Worm (Caenorhabditis elegans): Measurements from ENCODE around the gene R09E10.8.
A peak's percentile ranks its signal among the peaks of the same experiment; 100 is the strongest.

Gene R09E10.8

ce11 chrIV:10342361-10342706, 32.1 kb upstream of the R09E10.8 start:
- peak; percentile 37 for TF ChIP-seq atf-7 (tag; optimal IDR thresholded peaks at IDR 0.05)
- no peak for TF ChIP-seq F33H1.4 (GFP tag; IDR thresholded peaks at IDR 0.05)
- TF ChIP-seq fkh-3 (tag; optimal IDR thresholded peaks at IDR 0.05): no peak
- TF ChIP-seq tbp1 (GFP tag; optimal IDR thresholded peaks at IDR 0.05): peak; percentile 34
- TF ChIP-seq cebp-1 (GFP tag; IDR thresholded peaks at IDR 0.05): no peak
- peak; percentile 68 for TF ChIP-seq cebp-1 (tag; optimal IDR thresholded peaks at IDR 0.05)
- peak; percentile 57; the same call in 1 of the 2 replicates for TF ChIP-seq hmg-1.2 (GFP tag; IDR thresholded peaks at IDR 0.05)
- peak; percentile 44 for TF ChIP-seq dox-1 (GFP tag; IDR thresholded peaks at IDR 0.05)
- TF ChIP-seq ztf-3 (GFP tag; optimal IDR thresholded peaks at IDR 0.05): no peak
- TF ChIP-seq snpc-4 (GFP tag; optimal IDR thresholded peaks at IDR 0.05): no peak
- peak in 1 of 4 experiments; percentile 40 for TF ChIP-seq snpc-4 (tag; optimal IDR thresholded peaks at IDR 0.05)
- peak; percentile 22 for TF ChIP-seq attf-5 (GFP tag; optimal IDR thresholded peaks at IDR 0.05)
- TF ChIP-seq let-607 (tag; optimal IDR thresholded peaks at IDR 0.05): peak in 1 of 2 experiments; percentile 45
- peak; percentile 92 for TF ChIP-seq nhr-80 (tag; optimal IDR thresholded peaks at IDR 0.05)
- TF ChIP-seq ceh-27 (GFP tag; optimal IDR thresholded peaks at IDR 0.05): peak; percentile 29
- peak; percentile 25 for TF ChIP-seq lin-40 (tag; optimal IDR thresholded peaks at IDR 0.05)

ce11 chrIV:10341618-10342360, 31.6 kb upstream of the R09E10.8 start:
- TF ChIP-seq nhr-120 (GFP tag; IDR thresholded peaks at IDR 0.05): no peak
- TF ChIP-seq rec-8 (tag; optimal IDR thresholded peaks at IDR 0.05): no peak
- TF ChIP-seq bed-1 (GFP tag; IDR thresholded peaks at IDR 0.05): no peak
- no peak for TF ChIP-seq K11D2.4 (GFP tag; IDR thresholded peaks at IDR 0.05)
- TF ChIP-seq egrh-3 (GFP tag; IDR thresholded peaks at IDR 0.05): 0 out of 2 replicates have a peak, but pooled peaks have one; percentile 48
- TF ChIP-seq T07F8.4 (tag; optimal IDR thresholded peaks at IDR 0.05): no peak
- TF ChIP-seq snpc-4 (GFP tag; optimal IDR thresholded peaks at IDR 0.05): no peak
- TF ChIP-seq snpc-4 (tag; optimal IDR thresholded peaks at IDR 0.05): peak in 2 of 4 experiments; percentile 7 to 18
- TF ChIP-seq madf-10 (tag; optimal IDR thresholded peaks at IDR 0.05): no peak
- peak; percentile 36 for TF ChIP-seq K12H6.12 (tag; optimal IDR thresholded peaks at IDR 0.05)
- TF ChIP-seq lin-35 (GFP tag; optimal IDR thresholded peaks at IDR 0.05): peak in 1 of 3 experiments; percentile 43
- no peak for TF ChIP-seq attf-3 (GFP tag; conservative IDR thresholded peaks at IDR 0.05)
- no peak for TF ChIP-seq dpff-1 (tag; optimal IDR thresholded peaks at IDR 0.05)
- no peak for TF ChIP-seq nhr-90 (tag; optimal IDR thresholded peaks at IDR 0.05)
- TF ChIP-seq dpl-1 (GFP tag; optimal IDR thresholded peaks at IDR 0.05): no peak
- no peak for TF ChIP-seq F10E7.11 (tag; optimal IDR thresholded peaks at IDR 0.05)
- TF ChIP-seq B0035.1 (tag; optimal IDR thresholded peaks at IDR 0.05): peak; percentile 20
- peak; percentile 19 for TF ChIP-seq F23B12.7 (tag; optimal IDR thresholded peaks at IDR 0.05; ENCODE audit: insufficient read depth)
- TF ChIP-seq F33H1.4 (GFP tag; IDR thresholded peaks at IDR 0.05): no peak
- TF ChIP-seq ztf-3 (GFP tag; optimal IDR thresholded peaks at IDR 0.05): no peak
- no peak for TF ChIP-seq F55B11.4 (tag; optimal IDR thresholded peaks at IDR 0.05; ENCODE audit: borderline replicate concordance, insufficient read depth)
- peak; percentile 3 for TF ChIP-seq die-1 (tag; optimal IDR thresholded peaks at IDR 0.05)
- TF ChIP-seq attf-5 (GFP tag; optimal IDR thresholded peaks at IDR 0.05): no peak
- TF ChIP-seq B0336.3 (GFP tag; IDR thresholded peaks at IDR 0.05): no peak
- TF ChIP-seq nfya-2 (GFP tag; IDR thresholded peaks at IDR 0.05): no peak
- no peak for TF ChIP-seq B0019.2 (GFP tag; conservative IDR thresholded peaks at IDR 0.05)
- no peak for TF ChIP-seq let-607 (tag; optimal IDR thresholded peaks at IDR 0.05)
- TF ChIP-seq F49E8.2 (tag; optimal IDR thresholded peaks at IDR 0.05; ENCODE audit: insufficient read depth): no peak
- TF ChIP-seq ceh-91 (GFP tag; IDR thresholded peaks at IDR 0.05): no peak
- TF ChIP-seq ztf-18 (tag; optimal IDR thresholded peaks at IDR 0.05): peak; percentile 14
- no peak for TF ChIP-seq egl-18 (GFP tag; IDR thresholded peaks at IDR 0.05)
- TF ChIP-seq Y56A3A.18 (GFP tag; IDR thresholded peaks at IDR 0.05): no peak
- TF ChIP-seq ztf-26 (tag; optimal IDR thresholded peaks at IDR 0.05): no peak
- TF ChIP-seq zim-3 (tag; optimal IDR thresholded peaks at IDR 0.05): no peak
- no peak for TF ChIP-seq ekl-4 (GFP tag; IDR thresholded peaks at IDR 0.05)

Data from whole organism, young adult.